Fruit fly (Drosophila melanogaster) whole organism, embryonic: ENCODE results near the gene asun.

Source experiments
- ATbp ChIP-seq: fragments of 200-800 bp; sonication (Bioruptor generic); optimal IDR thresholded peaks from 2 replicates; lab custom pipeline; 2017; ENCODE audit warnings: missing biosample characterization, mild to moderate bottlenecking, missing genetic modification characterization, missing genetic modification reagents
- Ada2b ChIP-seq: fragments of 200-800 bp; sonication (Bioruptor generic); IDR thresholded peaks from 2 replicates; pipeline ENCODE4 v1.3.6; 2022; ENCODE audit warnings: missing biosample characterization, missing genetic modification characterization
- B-H1 ChIP-seq: fragments of 200-800 bp; sonication (Bioruptor generic); IDR thresholded peaks from 3 replicates; pipeline ENCODE4 v1.3.6; 2022; ENCODE audit warnings: missing biosample characterization, missing genetic modification characterization
- Bteb2 ChIP-seq: fragments of 200-800 bp; sonication (Bioruptor generic); optimal IDR thresholded peaks from 2 replicates; lab custom pipeline; 2016; ENCODE audit warnings: missing biosample characterization, missing genetic modification characterization
- CG10209 ChIP-seq: fragments of 200-800 bp; sonication (Bioruptor generic); optimal IDR thresholded peaks from 3 replicates; lab custom pipeline; 2017; ENCODE audit warnings: missing biosample characterization, mild to moderate bottlenecking, missing genetic modification characterization, missing genetic modification reagents
- CG11398 ChIP-seq: fragments of 200-800 bp; sonication (Bioruptor generic); optimal IDR thresholded peaks from 2 replicates; lab custom pipeline; 2016; ENCODE audit warnings: missing biosample characterization, missing genetic modification characterization
- CG12299 ChIP-seq: fragments of 200-800 bp; sonication (Bioruptor generic); optimal IDR thresholded peaks from 2 replicates; lab custom pipeline; 2018; ENCODE audit warnings: missing biosample characterization, mild to moderate bottlenecking, missing genetic modification characterization
- CG1603 ChIP-seq: fragments of 200-800 bp; sonication (Bioruptor generic); optimal IDR thresholded peaks from 2 replicates; lab custom pipeline; 2019; ENCODE audit warnings: missing biosample characterization, mild to moderate bottlenecking, missing genetic modification characterization, moderate library complexity
- CG17186 ChIP-seq: fragments of 200-800 bp; sonication (Bioruptor generic); optimal IDR thresholded peaks from 3 replicates; lab custom pipeline; 2017; ENCODE audit warnings: missing biosample characterization, missing genetic modification reagents, missing genetic modification characterization
- CG17568 ChIP-seq: fragments of 200-800 bp; sonication (Bioruptor generic); optimal IDR thresholded peaks from 2 replicates; lab custom pipeline; 2018; ENCODE audit warnings: missing biosample characterization, mild to moderate bottlenecking, missing genetic modification characterization, moderate library complexity
- CG18476 ChIP-seq: fragments of 200-800 bp; sonication (Bioruptor generic); optimal IDR thresholded peaks from 2 replicates; lab custom pipeline; 2016; ENCODE audit warnings: missing biosample characterization, mild to moderate bottlenecking, missing genetic modification characterization
- CG2202 ChIP-seq: fragments of 200-800 bp; sonication (Bioruptor generic); optimal IDR thresholded peaks from 2 replicates; lab custom pipeline; 2018; ENCODE audit warnings: missing biosample characterization, mild to moderate bottlenecking, missing genetic modification characterization
- CG2678 ChIP-seq: fragments of 200-800 bp; sonication (Bioruptor generic); optimal IDR thresholded peaks from 3 replicates; lab custom pipeline; 2019; ENCODE audit warnings: missing biosample characterization, mild to moderate bottlenecking, missing genetic modification characterization, moderate library complexity
- CG30020 ChIP-seq: fragments of 200-800 bp; optimal IDR thresholded peaks from 2 replicates; lab custom pipeline; 2019; ENCODE audit warnings: missing biosample characterization, mild to moderate bottlenecking, missing genetic modification characterization, moderate library complexity
- CG31365 ChIP-seq: fragments of 200-800 bp; sonication (Bioruptor generic); optimal IDR thresholded peaks from 2 replicates; lab custom pipeline; 2018; ENCODE audit warnings: missing biosample characterization, mild to moderate bottlenecking, missing genetic modification characterization
- CG32772 ChIP-seq: fragments of 200-800 bp; sonication (Bioruptor generic); IDR thresholded peaks from 2 replicates; pipeline ENCODE4 v1.3.6; 2022; ENCODE audit warnings: missing biosample characterization, missing genetic modification characterization
- CG6654 ChIP-seq: fragments of 200-800 bp; sonication (Bioruptor generic); optimal IDR thresholded peaks from 2 replicates; lab custom pipeline; 2017; ENCODE audit warnings: missing biosample characterization, mild to moderate bottlenecking, missing genetic modification characterization
- CG6683 ChIP-seq: fragments of 200-800 bp; sonication (Bioruptor generic); optimal IDR thresholded peaks from 2 replicates; lab custom pipeline; 2017; ENCODE audit warnings: missing biosample characterization, mild to moderate bottlenecking, missing genetic modification characterization, missing genetic modification reagents
- CG6854 ChIP-seq: fragments of 200-800 bp; sonication (Bioruptor generic); optimal IDR thresholded peaks from 3 replicates; lab custom pipeline; 2017; ENCODE audit warnings: missing biosample characterization, mild to moderate bottlenecking, missing genetic modification characterization
- CG7271 ChIP-seq: fragments of 200-800 bp; sonication (Bioruptor generic); optimal IDR thresholded peaks from 2 replicates; lab custom pipeline; 2018; ENCODE audit warnings: missing biosample characterization, mild to moderate bottlenecking, missing genetic modification characterization, moderate library complexity
- CG9437 ChIP-seq: fragments of 200-800 bp; sonication (Bioruptor generic); optimal IDR thresholded peaks from 2 replicates; lab custom pipeline; 2018; ENCODE audit warnings: missing biosample characterization, mild to moderate bottlenecking, missing genetic modification characterization
- CG9609 ChIP-seq: fragments of 200-800 bp; sonication (Bioruptor generic); optimal IDR thresholded peaks from 3 replicates; lab custom pipeline; 2016; ENCODE audit warnings: missing biosample characterization, missing genetic modification characterization
- CG9817 ChIP-seq: fragments of 200-800 bp; sonication (Bioruptor generic); optimal IDR thresholded peaks from 2 replicates; lab custom pipeline; 2018; ENCODE audit warnings: missing biosample characterization, mild to moderate bottlenecking, missing genetic modification characterization, moderate library complexity
- Chrac-16 ChIP-seq: fragments of 200-800 bp; sonication (Bioruptor generic); optimal IDR thresholded peaks from 3 replicates; lab custom pipeline; 2016; ENCODE audit warnings: missing biosample characterization, missing genetic modification characterization
- Dek ChIP-seq: fragments of 200-800 bp; sonication (Bioruptor generic); optimal IDR thresholded peaks from 3 replicates; lab custom pipeline; 2019; ENCODE audit warnings: missing biosample characterization, mild to moderate bottlenecking, missing genetic modification characterization, moderate library complexity
- Dip2 ChIP-seq: fragments of 200-800 bp; sonication (Bioruptor generic); IDR thresholded peaks from 2 replicates; pipeline ENCODE4 v1.3.6; 2022; ENCODE audit warnings: missing biosample characterization, missing genetic modification characterization
- Doc3 ChIP-seq: fragments of 200-800 bp; sonication (Bioruptor generic); IDR thresholded peaks from 3 replicates; pipeline ENCODE4 v1.3.6; 2022; ENCODE audit warnings: missing biosample characterization, missing genetic modification characterization; ENCODE audit not compliant: partially characterized antibody
- Eip74EF ChIP-seq, 2 experiments: fragments of 200-800 bp in 1 of 2; fragments of >200 bp in 1 of 2; sonication (Bioruptor generic) in 1 of 2; optimal IDR thresholded peaks; 2 replicates each; lab custom pipeline; 2017 to 2019; ENCODE audit warnings: missing biosample characterization in 2 of 2, missing genetic modification characterization in 2 of 2, mild to moderate bottlenecking in 1 of 2, moderate library complexity in 1 of 2
- Neu2 ChIP-seq: fragments of 200-800 bp; sonication (Bioruptor generic); optimal IDR thresholded peaks from 3 replicates; lab custom pipeline; 2016; ENCODE audit warnings: missing biosample characterization, missing genetic modification characterization, borderline replicate concordance
- Nf-YB ChIP-seq: fragments of 200-800 bp; sonication (Bioruptor generic); optimal IDR thresholded peaks from 3 replicates; lab custom pipeline; 2019; ENCODE audit warnings: missing biosample characterization, mild to moderate bottlenecking, missing genetic modification characterization, moderate library complexity
- Ptx1 ChIP-seq: fragments of 200-800 bp; sonication (Bioruptor generic); IDR thresholded peaks from 2 replicates; pipeline ENCODE4 v1.3.6; 2022; ENCODE audit warnings: missing biosample characterization, missing genetic modification characterization
- Sin3A ChIP-seq: fragments of >200 bp; optimal IDR thresholded peaks from 2 replicates; lab custom pipeline; 2018
- ac ChIP-seq: fragments of 200-800 bp; sonication (Bioruptor generic); optimal IDR thresholded peaks from 3 replicates; lab custom pipeline; 2017; ENCODE audit warnings: missing biosample characterization, mild to moderate bottlenecking, missing genetic modification characterization
- disco-r ChIP-seq: fragments of 200-800 bp; sonication (Bioruptor generic); optimal IDR thresholded peaks from 2 replicates; lab custom pipeline; 2016; ENCODE audit warnings: missing biosample characterization, missing genetic modification characterization
- emc ChIP-seq: fragments of 200-800 bp; sonication (Bioruptor generic); optimal IDR thresholded peaks from 2 replicates; lab custom pipeline; 2016; ENCODE audit warnings: missing biosample characterization, missing genetic modification characterization
- en ChIP-seq: fragments of 200-800 bp; sonication (Bioruptor generic); optimal IDR thresholded peaks from 2 replicates; lab custom pipeline; 2016; ENCODE audit warnings: missing biosample characterization, missing genetic modification characterization
- kah ChIP-seq: fragments of 200-800 bp; sonication (Bioruptor generic); optimal IDR thresholded peaks from 2 replicates; lab custom pipeline; 2018; ENCODE audit warnings: missing biosample characterization, mild to moderate bottlenecking, missing genetic modification characterization
- klu ChIP-seq: fragments of 200-800 bp; sonication (Bioruptor generic); IDR thresholded peaks from 2 replicates; pipeline ENCODE4 v1.3.6; 2022; ENCODE audit warnings: missing biosample characterization, missing genetic modification characterization
- knrl ChIP-seq: fragments of 200-800 bp; sonication (Bioruptor generic); IDR thresholded peaks from 3 replicates; pipeline ENCODE4 v1.3.6; 2022; ENCODE audit warnings: missing biosample characterization, missing genetic modification characterization; ENCODE audit not compliant: partially characterized antibody
- lmd ChIP-seq: fragments of 200-800 bp; sonication (Bioruptor generic); IDR thresholded peaks from 2 replicates; pipeline ENCODE4 v1.3.6; 2022; ENCODE audit warnings: missing biosample characterization, missing genetic modification characterization
- maf-S ChIP-seq: fragments of 200-800 bp; sonication (Bioruptor generic); optimal IDR thresholded peaks from 2 replicates; lab custom pipeline; 2016; ENCODE audit warnings: missing biosample characterization, missing genetic modification characterization
- nmo ChIP-seq: fragments of 200-800 bp; sonication (Bioruptor generic); optimal IDR thresholded peaks from 2 replicates; lab custom pipeline; 2018; ENCODE audit warnings: missing biosample characterization, mild to moderate bottlenecking, missing genetic modification characterization, moderate library complexity
- oc ChIP-seq: fragments of 200-800 bp; sonication (Bioruptor generic); optimal IDR thresholded peaks from 2 replicates; lab custom pipeline; 2018; ENCODE audit warnings: missing biosample characterization, mild to moderate bottlenecking, missing genetic modification characterization, moderate library complexity
- peb ChIP-seq: fragments of 200-800 bp; sonication (Bioruptor generic); IDR thresholded peaks from 2 replicates; pipeline ENCODE4 v1.3.6; 2022; ENCODE audit warnings: missing biosample characterization, missing genetic modification characterization
- pho ChIP-seq: fragments of 200-800 bp; sonication (Bioruptor generic); optimal IDR thresholded peaks from 2 replicates; lab custom pipeline; 2016; ENCODE audit warnings: missing biosample characterization, missing genetic modification characterization
- repo ChIP-seq: fragments of 200-800 bp; sonication (Bioruptor generic); optimal IDR thresholded peaks from 2 replicates; lab custom pipeline; 2016; ENCODE audit warnings: missing biosample characterization, missing genetic modification characterization
- sens ChIP-seq: fragments of 200-800 bp; sonication (Bioruptor generic); peaks from one replicate; lab custom pipeline; 2016; ENCODE audit warnings: missing biosample characterization, missing genetic modification characterization
- sima ChIP-seq: fragments of 200-800 bp; sonication (Bioruptor generic); optimal IDR thresholded peaks from 2 replicates; lab custom pipeline; 2016; ENCODE audit warnings: missing biosample characterization, missing genetic modification characterization

Gene asun

dm6 chr3R:16280003-16280998, 16.2 kb downstream of the asun start (continued):
- peak; percentile 100 for TF ChIP-seq Bteb2
- peak; percentile 97 for TF ChIP-seq kah (GFP tag; lab: Kevin White, UChicago)
- TF ChIP-seq maf-S (GFP tag; lab: Kevin White, UChicago) = peak; percentile 99
- peak; percentile 99 for TF ChIP-seq CG9817
- TF ChIP-seq B-H1 (GFP tag; lab: Robert Waterston, UW) = peak; percentile 100; the same call in 2 of the 3 replicates
- TF ChIP-seq CG11398 (GFP tag; lab: Kevin White, UChicago) = peak; percentile 99
- no peak for TF ChIP-seq Sin3A (lab: Kevin White, UChicago)
- peak; percentile 100 for TF ChIP-seq CG2678
- TF ChIP-seq Nf-YB (GFP tag; lab: Kevin White, UChicago) = peak; percentile 93
- peak; percentile 99 for TF ChIP-seq CG1603 (tag; lab: Kevin White, UChicago)
- TF ChIP-seq Dek = peak; percentile 99
- TF ChIP-seq nmo = peak; percentile 100
- peak; percentile 98 for TF ChIP-seq CG18476 (GFP tag; lab: Kevin White, UChicago)
- TF ChIP-seq Neu2 = peak; percentile 98
- TF ChIP-seq CG12299 = peak; percentile 99
- peak; percentile 100 for TF ChIP-seq sens (GFP tag; lab: Kevin White, UChicago)
- peak; percentile 92 for TF ChIP-seq CG31365 (tag; lab: Kevin White, UChicago)
- peak; percentile 100 for TF ChIP-seq Ada2b (GFP tag; lab: Robert Waterston, UW)
- TF ChIP-seq repo (GFP tag; lab: Kevin White, UChicago) = peak; percentile 99
- peak; percentile 99 for TF ChIP-seq CG6854 (GFP tag; lab: Kevin White, UChicago)
- peak; percentile 97 for TF ChIP-seq CG6683 (GFP tag; lab: Kevin White, UChicago)
- TF ChIP-seq Dip2 (GFP tag; lab: Robert Waterston, UW) = peak; percentile 80; the same call in 1 of the 2 replicates
- 0 out of 3 replicates have a peak, but pooled peaks have one; percentile 26 for TF ChIP-seq Doc3 (GFP tag; lab: Robert Waterston, UW)
- peak; percentile 91 for TF ChIP-seq CG30020
- TF ChIP-seq CG32772 (GFP tag; lab: Robert Waterston, UW) = peak; percentile 99
- TF ChIP-seq CG17186 (GFP tag; lab: Kevin White, UChicago) = peak; percentile 91
- TF ChIP-seq CG17568 (GFP tag; lab: Kevin White, UChicago) = peak; percentile 99
- TF ChIP-seq peb (GFP tag; lab: Robert Waterston, UW) = peak; percentile 99
- TF ChIP-seq en = peak; percentile 99
- peak; percentile 99 for TF ChIP-seq Ptx1 (GFP tag; lab: Robert Waterston, UW)
- peak; percentile 98 for TF ChIP-seq emc (GFP tag; lab: Kevin White, UChicago)
- TF ChIP-seq CG10209 = peak; percentile 100
- TF ChIP-seq CG7271 (tag; lab: Kevin White, UChicago) = peak; percentile 98
- TF ChIP-seq lmd = peak; percentile 99
- TF ChIP-seq ATbp (GFP tag; lab: Kevin White, UChicago) = peak; percentile 99
- peak in 1 of 2 experiments; percentile 100 for TF ChIP-seq Eip74EF (GFP tag; optimal IDR thresholded peaks at IDR 0.05; lab: Kevin White, UChicago)
- TF ChIP-seq klu (GFP tag; lab: Robert Waterston, UW) = peak; percentile 99
- peak; percentile 100 for TF ChIP-seq pho
- peak; percentile 100 for TF ChIP-seq oc (tag; lab: Kevin White, UChicago)
- peak; percentile 99 for TF ChIP-seq CG2202 (tag; lab: Kevin White, UChicago)
- peak; percentile 98 for TF ChIP-seq sima
- TF ChIP-seq knrl (GFP tag; lab: Robert Waterston, UW) = no peak
- peak; percentile 97 for TF ChIP-seq ac (GFP tag; lab: Kevin White, UChicago)
- TF ChIP-seq CG6654 (GFP tag; lab: Kevin White, UChicago) = peak; percentile 79
- peak; percentile 100 for TF ChIP-seq Chrac-16 (GFP tag; lab: Kevin White, UChicago)
- TF ChIP-seq CG9437 = peak; percentile 96
- peak; percentile 99 for TF ChIP-seq CG9609 (GFP tag; lab: Kevin White, UChicago)
- peak; percentile 99 for TF ChIP-seq disco-r
